Fruit fly (Drosophila melanogaster) whole organism, prepupa: ENCODE measurements around the gene raw.

Source experiments
- CG10631 ChIP-seq: fragments of 200-800 bp; sonication (Bioruptor generic); optimal IDR thresholded peaks from 2 replicates; lab custom pipeline; 2016; ENCODE audit warnings: missing biosample characterization, missing genetic modification characterization
- CG10669 ChIP-seq: fragments of 200-800 bp; sonication (Bioruptor generic); optimal IDR thresholded peaks from 3 replicates; lab custom pipeline; 2018; ENCODE audit warnings: missing biosample characterization, mild to moderate bottlenecking, missing genetic modification characterization, moderate library complexity
- CG11294 ChIP-seq: fragments of 200-800 bp; sonication (Bioruptor generic); IDR thresholded peaks from 2 replicates; pipeline ENCODE4 v1.3.6; 2022; ENCODE audit warnings: missing biosample characterization, missing genetic modification characterization
- CG11762 ChIP-seq: fragments of 200-800 bp; sonication (Bioruptor generic); optimal IDR thresholded peaks from 3 replicates; lab custom pipeline; 2016; ENCODE audit warnings: missing biosample characterization, missing genetic modification characterization; ENCODE audit not compliant: insufficient read depth
- CG1621 ChIP-seq: fragments of 200-800 bp; sonication (Bioruptor generic); optimal IDR thresholded peaks from 3 replicates; lab custom pipeline; 2018; ENCODE audit warnings: missing biosample characterization, mild to moderate bottlenecking, missing genetic modification characterization
- CG16779 ChIP-seq: fragments of 200-800 bp; sonication (Bioruptor generic); optimal IDR thresholded peaks from 3 replicates; lab custom pipeline; 2017; ENCODE audit warnings: missing biosample characterization, mild to moderate bottlenecking, missing genetic modification characterization
- CG3032 ChIP-seq: fragments of 200-800 bp; optimal IDR thresholded peaks from 2 replicates; lab custom pipeline; 2019; ENCODE audit warnings: missing biosample characterization, mild to moderate bottlenecking, missing genetic modification characterization, moderate library complexity
- CG32006 ChIP-seq: fragments of 200-800 bp; sonication (Bioruptor generic); optimal IDR thresholded peaks from 3 replicates; lab custom pipeline; 2017; ENCODE audit warnings: missing biosample characterization, mild to moderate bottlenecking, missing genetic modification characterization
- CG4318 ChIP-seq: fragments of 200-800 bp; sonication (Bioruptor generic); optimal IDR thresholded peaks from 3 replicates; lab custom pipeline; 2017; ENCODE audit warnings: missing biosample characterization, mild to moderate bottlenecking, missing genetic modification characterization
- CG6163 ChIP-seq: fragments of 200-800 bp; sonication (Bioruptor generic); IDR thresholded peaks from 3 replicates; pipeline ENCODE4 v1.3.6; 2022; ENCODE audit warnings: missing biosample characterization, missing genetic modification characterization
- CG6276 ChIP-seq: fragments of 200-800 bp; sonication (Bioruptor generic); optimal IDR thresholded peaks from 2 replicates; lab custom pipeline; 2017; ENCODE audit warnings: missing biosample characterization, mild to moderate bottlenecking, missing genetic modification characterization
- CG6792 ChIP-seq: fragments of 200-800 bp; sonication (Bioruptor generic); optimal IDR thresholded peaks from 3 replicates; lab custom pipeline; 2016; ENCODE audit warnings: missing biosample characterization, missing genetic modification characterization
- CG7368 ChIP-seq: fragments of 200-800 bp; sonication (Bioruptor generic); optimal IDR thresholded peaks from 3 replicates; lab custom pipeline; 2016; ENCODE audit warnings: missing biosample characterization, missing genetic modification characterization
- CG8119 ChIP-seq: fragments of 200-800 bp; sonication (Bioruptor generic); IDR thresholded peaks from 3 replicates; pipeline ENCODE4 v1.3.6; 2022; ENCODE audit warnings: missing biosample characterization, missing genetic modification characterization
- CG8632 ChIP-seq: fragments of 200-800 bp; sonication (Bioruptor generic); optimal IDR thresholded peaks from 3 replicates; lab custom pipeline; 2016; ENCODE audit warnings: missing biosample characterization, missing genetic modification characterization
- CG9139 ChIP-seq: fragments of 200-800 bp; sonication (Bioruptor generic); optimal IDR thresholded peaks from 3 replicates; lab custom pipeline; 2017; ENCODE audit warnings: missing biosample characterization, mild to moderate bottlenecking, missing genetic modification characterization
- Eip75B ChIP-seq: fragments of 200-800 bp; sonication (Bioruptor generic); optimal IDR thresholded peaks from 3 replicates; lab custom pipeline; 2016; ENCODE audit warnings: missing biosample characterization, missing genetic modification characterization
- Eip78C ChIP-seq: fragments of 200-800 bp; sonication (Bioruptor generic); peaks from one replicate; lab custom pipeline; 2016; ENCODE audit warnings: missing biosample characterization, missing genetic modification characterization
- Gug ChIP-seq: fragments of 200-800 bp; sonication (Bioruptor generic); IDR thresholded peaks from 2 replicates; pipeline ENCODE4 v1.3.6; 2022; ENCODE audit warnings: missing biosample characterization, missing genetic modification characterization
- Hr38 ChIP-seq: sonication (Bioruptor generic); optimal IDR thresholded peaks from 2 replicates; lab custom pipeline; 2016; ENCODE audit warnings: missing biosample characterization, missing genetic modification characterization
- Hr39 ChIP-seq: fragments of 200-800 bp; sonication (Bioruptor generic); optimal IDR thresholded peaks from 2 replicates; lab custom pipeline; 2016; ENCODE audit warnings: missing biosample characterization, missing genetic modification characterization
- Hr4 ChIP-seq: fragments of 200-800 bp; sonication (Bioruptor generic); optimal IDR thresholded peaks from 3 replicates; lab custom pipeline; 2016; ENCODE audit warnings: missing biosample characterization, missing genetic modification characterization
- Met ChIP-seq: fragments of 200-800 bp; sonication (Bioruptor generic); optimal IDR thresholded peaks from 3 replicates; lab custom pipeline; 2016; ENCODE audit warnings: missing biosample characterization, missing genetic modification characterization
- OdsH ChIP-seq: fragments of 200-800 bp; sonication (Bioruptor generic); optimal IDR thresholded peaks from 3 replicates; lab custom pipeline; 2016; ENCODE audit warnings: missing biosample characterization, missing genetic modification characterization
- Sox14 ChIP-seq: fragments of 200-800 bp; sonication (Bioruptor generic); optimal IDR thresholded peaks from 3 replicates; lab custom pipeline; 2016; ENCODE audit warnings: missing biosample characterization, missing genetic modification characterization
- achi ChIP-seq: fragments of 200-800 bp; sonication (Bioruptor generic); optimal IDR thresholded peaks from 3 replicates; lab custom pipeline; 2016; ENCODE audit warnings: missing biosample characterization, missing genetic modification characterization
- dac ChIP-seq: fragments of 200-800 bp; sonication (Bioruptor generic); optimal IDR thresholded peaks from 2 replicates; lab custom pipeline; 2017; ENCODE audit warnings: missing biosample characterization, mild to moderate bottlenecking, missing genetic modification characterization
- dsx ChIP-seq: fragments of 200-800 bp; optimal IDR thresholded peaks from 3 replicates; lab custom pipeline; 2019; ENCODE audit warnings: missing biosample characterization, mild to moderate bottlenecking, missing genetic modification characterization, moderate library complexity; ENCODE audit not compliant: poor library complexity, severe bottlenecking
- eg ChIP-seq: fragments of 200-800 bp; sonication (Bioruptor generic); IDR thresholded peaks from 3 replicates; pipeline ENCODE4 v1.3.6; 2022; ENCODE audit warnings: missing biosample characterization, missing genetic modification characterization
- esn ChIP-seq: fragments of 200-800 bp; sonication (Bioruptor generic); optimal IDR thresholded peaks from 2 replicates; lab custom pipeline; 2016; ENCODE audit warnings: missing biosample characterization, mild to moderate bottlenecking, missing genetic modification characterization, moderate library complexity
- fd85E ChIP-seq: fragments of 200-800 bp; sonication (Bioruptor generic); optimal IDR thresholded peaks from 3 replicates; lab custom pipeline; 2016; ENCODE audit warnings: missing biosample characterization, missing genetic modification characterization
- fkh ChIP-seq: fragments of 200-800 bp; sonication (Bioruptor generic); optimal IDR thresholded peaks from 3 replicates; lab custom pipeline; 2017; ENCODE audit warnings: missing biosample characterization, mild to moderate bottlenecking, missing genetic modification characterization, moderate library complexity
- net ChIP-seq: fragments of 200-800 bp; sonication (Bioruptor generic); optimal IDR thresholded peaks from 3 replicates; lab custom pipeline; 2016; ENCODE audit warnings: missing biosample characterization, missing genetic modification characterization
- salr ChIP-seq, 2 experiments: fragments of 200-800 bp; sonication (Bioruptor generic); optimal IDR thresholded peaks; 3 replicates each; lab custom pipeline; 2016 to 2018; ENCODE audit warnings: missing biosample characterization in 2 of 2, missing genetic modification characterization in 2 of 2, mild to moderate bottlenecking in 1 of 2
- spab ChIP-seq: fragments of 200-800 bp; sonication (Bioruptor generic); optimal IDR thresholded peaks from 2 replicates; lab custom pipeline; 2017; ENCODE audit warnings: missing biosample characterization, mild to moderate bottlenecking, missing genetic modification characterization, missing genetic modification reagents
- ss ChIP-seq, 2 experiments: fragments of 200-800 bp; sonication (Bioruptor generic); optimal IDR thresholded peaks; 2 replicates in 1 of 2; 3 replicates in 1 of 2; lab custom pipeline; 2017 to 2018; ENCODE audit warnings: mild to moderate bottlenecking in 2 of 2, missing biosample characterization in 2 of 2, missing genetic modification characterization in 2 of 2, moderate library complexity in 1 of 2
- topi ChIP-seq: fragments of 200-800 bp; sonication (Bioruptor generic); optimal IDR thresholded peaks from 3 replicates; lab custom pipeline; 2016; ENCODE audit warnings: missing biosample characterization, missing genetic modification characterization
- vri ChIP-seq: fragments of 200-800 bp; sonication (Bioruptor generic); optimal IDR thresholded peaks from 3 replicates; lab custom pipeline; 2016; ENCODE audit warnings: missing biosample characterization, mild to moderate bottlenecking, missing genetic modification characterization

raw gene

dm6 chr2L:8691292-8691975, 49.0 kb downstream of the raw start (continued):
- TF ChIP-seq eg (GFP tag; lab: Robert Waterston, UW) = peak; percentile 72; the same call in 2 of the 3 replicates
- TF ChIP-seq CG10669 = peak; percentile 88
- TF ChIP-seq CG8119 = peak; percentile 87
- TF ChIP-seq CG10631 (GFP tag; lab: Kevin White, UChicago) = peak; percentile 91
- peak; percentile 93 for TF ChIP-seq achi (GFP tag; lab: Kevin White, UChicago)
- TF ChIP-seq CG6163 = peak; percentile 66; the same call in 2 of the 3 replicates
- TF ChIP-seq CG6276 (GFP tag; lab: Kevin White, UChicago) = peak; percentile 93
- TF ChIP-seq CG11294 = 0 out of 2 replicates have a peak, but pooled peaks have one; percentile 66
- TF ChIP-seq CG6792 (GFP tag; lab: Kevin White, UChicago) = peak; percentile 90
- TF ChIP-seq topi = peak; percentile 90
- TF ChIP-seq dsx = peak; percentile 84
- TF ChIP-seq CG1621 (tag; lab: Kevin White, UChicago) = peak; percentile 72
- TF ChIP-seq Hr38 (GFP tag; lab: Kevin White, UChicago) = no peak
- TF ChIP-seq CG8632 (GFP tag; lab: Kevin White, UChicago) = peak; percentile 94
- peak; percentile 89 for TF ChIP-seq CG16779 (tag; lab: Kevin White, UChicago)
- peak; percentile 61; the same call in 1 of the 2 replicates for TF ChIP-seq Gug (GFP tag; lab: Robert Waterston, UW)
- peak; percentile 92 for TF ChIP-seq net (GFP tag; lab: Kevin White, UChicago)
- peak; percentile 74 for TF ChIP-seq Hr39
- peak; percentile 91 for TF ChIP-seq CG3032 (tag; lab: Kevin White, UChicago)
- peak; percentile 92 for TF ChIP-seq OdsH (GFP tag; lab: Kevin White, UChicago)
- TF ChIP-seq Hr4 (GFP tag; lab: Kevin White, UChicago) = peak; percentile 87
- peak; percentile 90 for TF ChIP-seq spab (GFP tag; lab: Kevin White, UChicago)
- peak; percentile 59 for TF ChIP-seq fd85E (GFP tag; lab: Kevin White, UChicago)
- peak; percentile 61 for TF ChIP-seq dac
- TF ChIP-seq ss (GFP tag; optimal IDR thresholded peaks at IDR 0.05; lab: Kevin White, UChicago) = peak; percentile 90 to 94
- TF ChIP-seq fkh = peak; percentile 98
- TF ChIP-seq CG11762 (GFP tag; lab: Kevin White, UChicago) = peak; percentile 89
- peak; percentile 95 for TF ChIP-seq esn (GFP tag; lab: Kevin White, UChicago)
- peak; percentile 90 for TF ChIP-seq Sox14
- TF ChIP-seq vri (GFP tag; lab: Kevin White, UChicago) = peak; percentile 61

dm6 chr2L:8690913-8691291, 49.6 kb downstream of the raw start:
- no peak for TF ChIP-seq CG11762 (GFP tag; lab: Kevin White, UChicago)
- no peak for TF ChIP-seq CG4318 (GFP tag; lab: Kevin White, UChicago)
- TF ChIP-seq CG9139 (GFP tag; lab: Kevin White, UChicago) = no peak
- TF ChIP-seq, all 60 proteins: peak for 0

- TF ChIP-seq CG8119 (no peak), Hr38 (GFP tag; lab: Kevin White, UChicago) (no peak), CG11294 (no peak), CG32006 (no peak), CG10631 (GFP tag; lab: Kevin White, UChicago) (no peak), topi (no peak), OdsH (GFP tag; lab: Kevin White, UChicago) (no peak), vri (GFP tag; lab: Kevin White, UChicago) (no peak), fkh (no peak), CG11762 (GFP tag; lab: Kevin White, UChicago) (no peak), salr (GFP tag; optimal IDR thresholded peaks at IDR 0.05; lab: Kevin White, UChicago) (no peak), Eip78C (GFP tag; lab: Kevin White, UChicago) (peak; percentile 80), Eip75B (GFP tag; lab: Kevin White, UChicago) (no peak), Met (GFP tag; lab: Kevin White, UChicago) (no peak), eg (GFP tag; lab: Robert Waterston, UW) (peak; percentile 7; the same call in 2 of the 3 replicates), CG8632 (GFP tag; lab: Kevin White, UChicago) (no peak), CG7368 (no peak)
These were observed 50.1 kb downstream of the raw start for dm6 chr2L:8690382-8690781.
